Worm (Caenorhabditis elegans): Measurements from ENCODE around the gene set-12.

ce11 chrX:7727601-7728000 lies 8.5 kb downstream of the set-12 start, which contains the start of gene vit-1:
- TF ChIP-seq unc-62 (GFP tag; optimal IDR thresholded peaks at IDR 0.05) (no peak), sem-2 (GFP tag; optimal IDR thresholded peaks at IDR 0.05) (no peak), snpc-4 (tag; optimal IDR thresholded peaks at IDR 0.05) (no peak), unc-39 (tag; optimal IDR thresholded peaks at IDR 0.05) (no peak), blmp-1 (tag; optimal IDR thresholded peaks at IDR 0.05) (no peak), lsy-2 (tag; optimal IDR thresholded peaks at IDR 0.05) (no peak), nhr-28 (tag; optimal IDR thresholded peaks at IDR 0.05) (no peak), elt-1 (tag; optimal IDR thresholded peaks at IDR 0.05; ENCODE audit: borderline replicate concordance, insufficient read depth) (no peak), ceh-43 (GFP tag; optimal IDR thresholded peaks at IDR 0.05) (no peak), drap-1 (GFP tag; optimal IDR thresholded peaks at IDR 0.05) (no peak), nhr-12 (tag; optimal IDR thresholded peaks at IDR 0.05) (no peak)

Measured in whole organism, mixed stage, embryonic.